Fruit fly (Drosophila melanogaster) whole organism, prepupa: ENCODE results near the gene drl.

Experiments
- CG15336 ChIP-seq: fragments of 200-800 bp; sonication (Bioruptor generic); IDR thresholded peaks from 2 replicates; pipeline ENCODE4 v1.3.6; 2022; ENCODE audit warnings: missing biosample characterization, missing genetic modification characterization
- CG3032 ChIP-seq: fragments of 200-800 bp; optimal IDR thresholded peaks from 2 replicates; lab custom pipeline; 2019; ENCODE audit warnings: missing biosample characterization, mild to moderate bottlenecking, missing genetic modification characterization, moderate library complexity
- CG6808 ChIP-seq: fragments of 200-800 bp; sonication (Bioruptor generic); optimal IDR thresholded peaks from 3 replicates; lab custom pipeline; 2017; ENCODE audit warnings: missing biosample characterization, missing genetic modification characterization, mild to moderate bottlenecking, moderate library complexity, missing genetic modification reagents
- CG6854 ChIP-seq: fragments of 200-800 bp; sonication (Bioruptor generic); optimal IDR thresholded peaks from 2 replicates; lab custom pipeline; 2017; ENCODE audit warnings: missing biosample characterization, mild to moderate bottlenecking, missing genetic modification characterization
- CG9139 ChIP-seq: fragments of 200-800 bp; sonication (Bioruptor generic); optimal IDR thresholded peaks from 3 replicates; lab custom pipeline; 2017; ENCODE audit warnings: missing biosample characterization, mild to moderate bottlenecking, missing genetic modification characterization
- Ets21C ChIP-seq: fragments of 200-800 bp; sonication (Bioruptor generic); optimal IDR thresholded peaks from 3 replicates; lab custom pipeline; 2016; ENCODE audit warnings: missing biosample characterization, missing genetic modification characterization
- Ets96B ChIP-seq: fragments of 200-800 bp; optimal IDR thresholded peaks from 2 replicates; lab custom pipeline; 2019; ENCODE audit warnings: missing biosample characterization, mild to moderate bottlenecking, missing genetic modification characterization, moderate library complexity
- Gug ChIP-seq: fragments of 200-800 bp; sonication (Bioruptor generic); IDR thresholded peaks from 2 replicates; pipeline ENCODE4 v1.3.6; 2022; ENCODE audit warnings: missing biosample characterization, missing genetic modification characterization
- Hr38 ChIP-seq: sonication (Bioruptor generic); optimal IDR thresholded peaks from 2 replicates; lab custom pipeline; 2016; ENCODE audit warnings: missing biosample characterization, missing genetic modification characterization
- Sox102F ChIP-seq: fragments of 200-800 bp; sonication (Bioruptor generic); optimal IDR thresholded peaks from 2 replicates; lab custom pipeline; 2016; ENCODE audit warnings: missing biosample characterization, mild to moderate bottlenecking, missing genetic modification characterization
- Sox15 ChIP-seq: fragments of 200-800 bp; sonication (Bioruptor generic); optimal IDR thresholded peaks from 3 replicates; lab custom pipeline; 2016; ENCODE audit warnings: missing biosample characterization, missing genetic modification characterization
- eg ChIP-seq: fragments of 200-800 bp; sonication (Bioruptor generic); IDR thresholded peaks from 3 replicates; pipeline ENCODE4 v1.3.6; 2022; ENCODE audit warnings: missing biosample characterization, missing genetic modification characterization
- net ChIP-seq: fragments of 200-800 bp; sonication (Bioruptor generic); optimal IDR thresholded peaks from 3 replicates; lab custom pipeline; 2016; ENCODE audit warnings: missing biosample characterization, missing genetic modification characterization

DNA sequence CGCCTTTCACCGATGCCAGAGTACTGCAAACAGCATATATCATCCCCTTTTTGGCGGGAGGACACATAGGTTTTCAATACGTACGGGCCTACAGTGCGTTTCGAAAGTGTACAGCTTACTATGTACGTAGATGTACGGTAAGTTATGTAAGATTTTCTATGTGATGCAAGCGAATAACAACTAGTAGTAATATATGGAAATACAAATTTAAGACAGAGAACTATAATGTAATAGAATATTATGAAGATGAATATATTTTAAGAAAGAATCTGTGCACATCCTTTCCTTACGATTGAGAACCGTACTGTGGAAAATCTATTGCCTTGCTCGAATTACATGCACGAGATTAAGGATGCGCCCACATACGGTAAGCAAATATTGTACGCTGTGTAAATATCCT is 27.8 kb downstream of the drl start:
- no peak for TF ChIP-seq eg
- TF ChIP-seq Sox102F (GFP tag; lab: Kevin White, UChicago), result no peak
- TF ChIP-seq CG6808, result no peak
- TF ChIP-seq CG3032 (tag; lab: Kevin White, UChicago), result no peak
- TF ChIP-seq CG6854 (GFP tag; lab: Kevin White, UChicago), result no peak
- no peak for TF ChIP-seq Hr38 (GFP tag; lab: Kevin White, UChicago)
- no peak for TF ChIP-seq Ets96B (tag; lab: Kevin White, UChicago)
- TF ChIP-seq CG15336 (GFP tag; lab: Robert Waterston, UW), result no peak
- no peak for TF ChIP-seq net (GFP tag; lab: Kevin White, UChicago)
- no peak for TF ChIP-seq CG9139 (GFP tag; lab: Kevin White, UChicago)
- no peak for TF ChIP-seq Ets21C (GFP tag; lab: Kevin White, UChicago)
- no peak for TF ChIP-seq Sox15 (GFP tag; lab: Kevin White, UChicago)
- TF ChIP-seq Gug (GFP tag; lab: Robert Waterston, UW), result no peak
